Worm (Caenorhabditis elegans) whole organism, midembryonic: Measurements from ENCODE around the gene srh-171.

ENCODE experiments used
- T22C8.4 ChIP-seq: fragments of 200-800 bp; sonication (Bioruptor generic); IDR thresholded peaks from 2 replicates; pipeline ENCODE4 v1.3.6; 2022; ENCODE audit warnings: missing genetic modification characterization, missing compliant biosample characterization
- cog-1 ChIP-seq: sonication (generic microtip); optimal IDR thresholded peaks from 2 replicates; lab custom pipeline; 2016; ENCODE audit warnings: missing genetic modification characterization, missing compliant biosample characterization
- klf-2 ChIP-seq: fragments of 200-800 bp; sonication (Bioruptor generic); conservative IDR thresholded peaks from 2 replicates; pipeline ENCODE4 v1.3.6; 2022; ENCODE audit warnings: missing genetic modification reagents, missing genetic modification characterization, missing compliant biosample characterization
- med-1 ChIP-seq: sonication (generic microtip); optimal IDR thresholded peaks from 2 replicates; lab custom pipeline; 2017; ENCODE audit warnings: missing genetic modification characterization, mild to moderate bottlenecking, missing compliant biosample characterization, antibody characterized with exemption, missing genetic modification reagents; ENCODE audit not compliant: insufficient read depth
- ref-1 ChIP-seq: fragments of 200-800 bp; sonication (Bioruptor generic); conservative IDR thresholded peaks from 2 replicates; pipeline ENCODE4 v1.3.6; 2022; ENCODE audit warnings: missing genetic modification reagents, missing genetic modification characterization, missing compliant biosample characterization
- tab-1 ChIP-seq: fragments of 200-800 bp; sonication (Bioruptor generic); IDR thresholded peaks from 2 replicates; pipeline ENCODE4 v1.3.6; 2022; ENCODE audit warnings: missing genetic modification characterization, missing compliant biosample characterization

DNA sequence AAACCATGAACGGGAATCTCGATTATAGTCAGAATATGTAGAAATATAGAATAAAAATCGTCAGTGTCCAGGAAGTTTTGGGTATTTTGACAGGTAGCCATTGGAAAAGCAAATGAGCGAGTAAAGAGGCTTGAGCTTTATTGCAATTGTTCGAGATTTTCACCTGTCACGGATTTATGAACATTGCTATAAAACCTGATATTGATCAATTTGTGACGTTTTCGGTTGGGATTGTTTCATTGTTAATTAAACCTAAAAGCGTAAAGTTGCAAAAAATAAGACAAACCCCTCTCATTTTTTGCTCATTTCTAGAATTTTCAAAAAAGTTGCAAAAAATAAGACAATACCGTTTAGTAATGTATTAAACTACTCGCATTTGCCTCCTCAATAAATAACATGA, 12.7 kb downstream of the srh-171 start, which contains the start of gene srh-183:
- TF ChIP-seq T22C8.4 (GFP tag; lab: Robert Waterston, UW) (no peak), klf-2 (GFP tag; lab: Robert Waterston, UW) (no peak), cog-1 (no peak), ref-1 (GFP tag; lab: Robert Waterston, UW) (no peak), med-1 (GFP tag; lab: Kevin White, UChicago) (no peak), tab-1 (no peak)
